Worm (Caenorhabditis elegans) whole organism, young adult: ENCODE data around the gene F55G1.7.

Experiments
- Y67H2A.10 ChIP-seq: fragments of 200-800 bp; sonication (Bioruptor generic); conservative IDR thresholded peaks from 2 replicates; pipeline ENCODE4 v1.3.6; 2022; ENCODE audit warnings: missing genetic modification reagents, missing genetic modification characterization, missing compliant biosample characterization
- akir-1 ChIP-seq: fragments of 200-800 bp; sonication (Bioruptor generic); optimal IDR thresholded peaks from 2 replicates; lab custom pipeline; 2018; ENCODE audit warnings: mild to moderate bottlenecking, missing genetic modification characterization, moderate library complexity, missing compliant biosample characterization
- ama-1 ChIP-seq, 3 experiments: fragments of 150-350 bp in 1 of 3; sonication (generic microtip) in 2 of 3; optimal IDR thresholded peaks; 2 replicates each; lab custom pipeline; 2014 to 2018; ENCODE audit warnings: missing biosample characterization in 2 of 3, missing genetic modification characterization in 2 of 3, missing genetic modification reagents in 2 of 3
- ceh-79 ChIP-seq: sonication (generic microtip); optimal IDR thresholded peaks from 2 replicates; lab custom pipeline; 2017; ENCODE audit warnings: mild to moderate bottlenecking, missing genetic modification characterization, missing compliant biosample characterization
- dpl-1 ChIP-seq: fragments of 150-350 bp; optimal IDR thresholded peaks from 2 replicates; lab custom pipeline; 2014; ENCODE audit warnings: missing biosample characterization, missing genetic modification reagents, missing genetic modification characterization
- lin-54 ChIP-seq: fragments of 200-800 bp; sonication (Bioruptor generic); optimal IDR thresholded peaks from 2 replicates; lab custom pipeline; 2018; ENCODE audit warnings: mild to moderate bottlenecking, missing genetic modification characterization, missing compliant biosample characterization
- unc-62 ChIP-seq: fragments of 150-350 bp; optimal IDR thresholded peaks from 2 replicates; lab custom pipeline; 2014; ENCODE audit warnings: missing biosample characterization, missing genetic modification reagents, missing genetic modification characterization

- TF ChIP-seq lin-54 (no peak), Y67H2A.10 (no peak), ama-1 (optimal IDR thresholded peaks at IDR 0.05; lab: Kevin White, UChicago) (no peak), ama-1 (GFP tag; optimal IDR thresholded peaks at IDR 0.05; lab: Kevin White, UChicago) (no peak), akir-1 (GFP tag; lab: Kevin White, UChicago) (no peak), dpl-1 (GFP tag; lab: Kevin White, UChicago) (no peak), ceh-79 (tag; lab: Kevin White, UChicago) (no peak), unc-62 (GFP tag; lab: Kevin White, UChicago) (no peak)
Observed at ce11 chrIV:7499302-7499701, 29.7 kb upstream of the F55G1.7 start.
